Fruit fly (Drosophila melanogaster): ENCODE results near the gene CG8833.

CG8833 gene

dm6 chr3L:13957212-13957668 lies 28.4 kb upstream of the CG8833 start (continued):
- TF ChIP-seq pzg (GFP tag; optimal IDR thresholded peaks at IDR 0.05) (no peak), CG14667 (GFP tag; IDR thresholded peaks at IDR 0.05) (no peak), CG34224 (GFP tag; IDR thresholded peaks at IDR 0.05; ENCODE audit: partially characterized antibody) (no peak), CG4404 (GFP tag; IDR thresholded peaks at IDR 0.05) (no peak; the same call in 1 of the 2 replicates), CG30020 (tag; optimal IDR thresholded peaks at IDR 0.05) (peak; percentile 12), Opbp (GFP tag; IDR thresholded peaks at IDR 0.05; ENCODE audit: partially characterized antibody) (no peak), ac (GFP tag; optimal IDR thresholded peaks at IDR 0.05) (no peak), Dp (GFP tag; optimal IDR thresholded peaks at IDR 0.05) (no peak), Jarid2 (GFP tag; optimal IDR thresholded peaks at IDR 0.05) (peak; percentile 53), Mad (GFP tag; optimal IDR thresholded peaks at IDR 0.05) (peak; percentile 39), Mes4 (GFP tag; optimal IDR thresholded peaks at IDR 0.05) (no peak), C15 (GFP tag; IDR thresholded peaks at IDR 0.05) (no peak), chif (GFP tag; optimal IDR thresholded peaks at IDR 0.05) (peak; percentile 23 to 63), pan (optimal IDR thresholded peaks at IDR 0.05) (no peak), pan (GFP tag; optimal IDR thresholded peaks at IDR 0.05 in 1 of 2, IDR thresholded peaks at IDR 0.05 in 1 of 2) (peak in 1 of 2 experiments; percentile 47), cg (GFP tag; optimal IDR thresholded peaks at IDR 0.05) (no peak), Hr78 (GFP tag; optimal IDR thresholded peaks at IDR 0.05) (peak in 1 of 2 experiments; percentile 42), CG8924 (tag; optimal IDR thresholded peaks at IDR 0.05) (peak; percentile 79), ham (GFP tag; IDR thresholded peaks at IDR 0.05) (no peak), ERR (GFP tag; optimal IDR thresholded peaks at IDR 0.05) (no peak), CG2875 (GFP tag; optimal IDR thresholded peaks at IDR 0.05) (peak; percentile 60), Ravus (GFP tag; IDR thresholded peaks at IDR 0.05) (no peak), CG9215 (GFP tag; IDR thresholded peaks at IDR 0.05) (no peak), CG10321 (GFP tag; IDR thresholded peaks at IDR 0.05) (no peak), Camta (GFP tag; optimal IDR thresholded peaks at IDR 0.05) (peak; percentile 49), Trl (optimal IDR thresholded peaks at IDR 0.05) (no peak), Trl (GFP tag; optimal IDR thresholded peaks at IDR 0.05) (no peak), Sox102F (GFP tag; optimal IDR thresholded peaks at IDR 0.05) (peak; percentile 90), seq (GFP tag; IDR thresholded peaks at IDR 0.05) (peak; percentile 41; the same call in 1 of the 2 replicates), PHDP (tag; optimal IDR thresholded peaks at IDR 0.05) (peak; percentile 74), zfh1 (GFP tag; IDR thresholded peaks at IDR 0.05) (no peak), sd (tag; optimal IDR thresholded peaks at IDR 0.05) (no peak), CG17186 (GFP tag; optimal IDR thresholded peaks at IDR 0.05) (no peak), Dfd (GFP tag; optimal IDR thresholded peaks at IDR 0.05) (no peak), ranshi (GFP tag; IDR thresholded peaks at IDR 0.05) (peak; percentile 41; the same call in 1 of the 2 replicates), Ets97D (GFP tag; optimal IDR thresholded peaks at IDR 0.05) (no peak), otp (GFP tag; IDR thresholded peaks at IDR 0.05) (no peak), cad (GFP tag; optimal IDR thresholded peaks at IDR 0.05) (no peak), CG12219 (GFP tag; optimal IDR thresholded peaks at IDR 0.05) (no peak), CG2712 (tag; optimal IDR thresholded peaks at IDR 0.05) (peak; percentile 81), exex (tag; optimal IDR thresholded peaks at IDR 0.05) (peak; percentile 16), HmgD (GFP tag; optimal IDR thresholded peaks at IDR 0.05) (no peak), ara (GFP tag; IDR thresholded peaks at IDR 0.05) (peak; percentile 38; the same call in 1 of the 2 replicates), CG4854 (GFP tag; optimal IDR thresholded peaks at IDR 0.05) (peak; percentile 4), CG8765 (GFP tag; IDR thresholded peaks at IDR 0.05) (peak; percentile 24; the same call in 1 of the 2 replicates), Gsc (GFP tag; IDR thresholded peaks at IDR 0.05) (no peak), Stat92E (GFP tag; optimal IDR thresholded peaks at IDR 0.05) (no peak), ase (GFP tag; IDR thresholded peaks at IDR 0.05) (no peak), CG3407 (GFP tag; optimal IDR thresholded peaks at IDR 0.05) (peak; percentile 65), disco-r (GFP tag; optimal IDR thresholded peaks at IDR 0.05) (no peak), CG7556 (GFP tag; optimal IDR thresholded peaks at IDR 0.05) (peak; percentile 89)

Measured in whole organism, embryonic.